Comparison of ENCODE assay signal across 2 worm cellular contexts in the genomic region with DNA sequence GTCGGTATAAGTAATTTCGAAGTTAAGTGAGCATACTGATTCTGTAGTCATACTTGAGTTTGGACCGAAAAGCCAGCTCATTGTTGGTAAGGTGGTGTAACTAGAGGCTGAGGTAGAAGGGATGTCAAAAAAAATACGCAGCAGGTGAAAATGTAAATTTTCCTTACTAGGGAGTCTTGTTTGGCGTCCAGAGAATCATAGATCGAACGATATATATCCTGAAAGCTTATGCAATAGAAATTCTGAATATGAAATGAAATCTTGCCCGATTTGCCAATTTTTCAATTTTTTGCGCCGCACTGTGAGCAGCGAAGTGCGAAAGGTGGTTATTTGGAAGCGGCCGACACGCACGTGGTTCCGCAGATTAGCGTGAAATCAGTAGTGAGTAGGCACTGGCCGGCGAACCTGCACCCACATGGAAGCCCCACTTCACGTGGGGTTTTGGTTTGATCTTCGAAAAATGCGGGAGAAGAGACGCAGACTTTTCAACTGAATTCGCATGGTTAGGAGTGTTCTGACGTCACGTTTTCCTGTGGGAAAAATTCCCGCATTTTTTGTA.
TF ChIP-seq lines count a peak whose summit lies in the region.

A gene (minus strand): TSS at position 51 of the 559 bp plus-strand sequence.

TF ChIP-seq in whole organism, L4 larva, 104 proteins besides CTCF, POLR2A, EP300 and RAD21:
- TF ChIP-seq F26F4.8 (GFP tag; conservative IDR thresholded peaks at IDR 0.05; lab: Robert Waterston, UW) (0 out of 2 replicates have a peak, but pooled peaks have one; percentile 51), T20F7.1 (GFP tag; optimal IDR thresholded peaks at IDR 0.05; lab: Kevin White, UChicago) (no peak)

TF ChIP-seq in whole organism, young adult, 124 proteins besides CTCF, POLR2A, EP300 and RAD21:
- TF ChIP-seq attf-6 (GFP tag; IDR thresholded peaks at IDR 0.05; lab: Robert Waterston, UW) (no peak), F37B4.10 (GFP tag; IDR thresholded peaks at IDR 0.05; lab: Robert Waterston, UW) (0 out of 2 replicates have a peak, but pooled peaks have one; percentile 67), cebp-1 (GFP tag; IDR thresholded peaks at IDR 0.05; lab: Robert Waterston, UW) (no peak), cebp-1 (tag; optimal IDR thresholded peaks at IDR 0.05; lab: Kevin White, UChicago) (no peak), nfya-2 (GFP tag; IDR thresholded peaks at IDR 0.05; lab: Robert Waterston, UW) (no peak)
